Worm (Caenorhabditis elegans) whole organism, young adult: ENCODE data around the gene copb-2.
A peak's percentile ranks its signal among the peaks of the same experiment; 100 is the strongest.

Experiments used
- B0261.1 ChIP-seq: sonication (generic microtip); optimal IDR thresholded peaks from 2 replicates; lab custom pipeline; 2016; ENCODE audit warnings: mild to moderate bottlenecking, missing genetic modification characterization, moderate library complexity, missing compliant biosample characterization
- C06A6.2 ChIP-seq: fragments of 200-800 bp; sonication (Bioruptor generic); conservative IDR thresholded peaks from 2 replicates; pipeline ENCODE4 v1.3.6; 2022; ENCODE audit warnings: missing genetic modification characterization, missing compliant biosample characterization
- C17E4.6 ChIP-seq: fragments of 200-800 bp; sonication (Bioruptor generic); IDR thresholded peaks from 2 replicates; pipeline ENCODE4 v1.3.6; 2022; ENCODE audit warnings: missing genetic modification reagents, missing genetic modification characterization, missing compliant biosample characterization
- F23B12.7 ChIP-seq: sonication (generic microtip); optimal IDR thresholded peaks from 2 replicates; lab custom pipeline; 2017; ENCODE audit warnings: missing genetic modification characterization, mild to moderate bottlenecking, missing compliant biosample characterization, antibody characterized with exemption, moderate library complexity; ENCODE audit not compliant: insufficient read depth
- F39B2.1 ChIP-seq: fragments of 200-800 bp; sonication (Bioruptor generic); IDR thresholded peaks from 2 replicates; pipeline ENCODE4 v1.3.6; 2022; ENCODE audit warnings: missing genetic modification reagents, missing genetic modification characterization, missing compliant biosample characterization
- F49E8.2 ChIP-seq: sonication (generic microtip); optimal IDR thresholded peaks from 3 replicates; lab custom pipeline; 2017; ENCODE audit warnings: missing genetic modification characterization, mild to moderate bottlenecking, missing compliant biosample characterization, antibody characterized with exemption, moderate library complexity; ENCODE audit not compliant: insufficient read depth
- F52B5.7 ChIP-seq: sonication (generic microtip); optimal IDR thresholded peaks from 2 replicates; lab custom pipeline; 2016; ENCODE audit warnings: mild to moderate bottlenecking, missing genetic modification characterization, missing compliant biosample characterization
- F57A8.1 ChIP-seq: fragments of 200-800 bp; sonication (Bioruptor generic); optimal IDR thresholded peaks from 2 replicates; lab custom pipeline; 2018; ENCODE audit warnings: mild to moderate bottlenecking, missing genetic modification characterization, moderate library complexity, missing compliant biosample characterization
- T07F8.4 ChIP-seq: sonication (generic microtip); optimal IDR thresholded peaks from 2 replicates; lab custom pipeline; 2016; ENCODE audit warnings: mild to moderate bottlenecking, missing genetic modification characterization, moderate library complexity, missing compliant biosample characterization
- Y53G8AR.9 ChIP-seq: fragments of 200-800 bp; sonication (Bioruptor generic); conservative IDR thresholded peaks from 2 replicates; pipeline ENCODE4 v1.3.6; 2022; ENCODE audit warnings: missing genetic modification reagents, missing genetic modification characterization, missing compliant biosample characterization
- Y56A3A.18 ChIP-seq: fragments of 200-800 bp; sonication (Bioruptor generic); IDR thresholded peaks from 2 replicates; pipeline ENCODE4 v1.3.6; 2022; ENCODE audit warnings: missing genetic modification reagents, missing genetic modification characterization, missing compliant biosample characterization
- Y67H2A.10 ChIP-seq: fragments of 200-800 bp; sonication (Bioruptor generic); conservative IDR thresholded peaks from 2 replicates; pipeline ENCODE4 v1.3.6; 2022; ENCODE audit warnings: missing genetic modification reagents, missing genetic modification characterization, missing compliant biosample characterization
- ama-1 ChIP-seq, 3 experiments: fragments of 150-350 bp in 1 of 3; sonication (generic microtip) in 2 of 3; optimal IDR thresholded peaks; 2 replicates each; lab custom pipeline; 2014 to 2018; ENCODE audit warnings: missing biosample characterization in 2 of 3, missing genetic modification characterization in 2 of 3, missing genetic modification reagents in 2 of 3
- aptf-3 ChIP-seq: fragments of 200-800 bp; sonication (Bioruptor generic); IDR thresholded peaks from 2 replicates; pipeline ENCODE4 v1.3.6; 2022; ENCODE audit warnings: missing genetic modification characterization, missing compliant biosample characterization
- atf-7 ChIP-seq: sonication (generic microtip); optimal IDR thresholded peaks from 2 replicates; lab custom pipeline; 2017; ENCODE audit warnings: mild to moderate bottlenecking, missing genetic modification characterization, missing compliant biosample characterization
- athp-1 ChIP-seq: sonication (generic microtip); optimal IDR thresholded peaks from 2 replicates; lab custom pipeline; 2017; ENCODE audit warnings: mild to moderate bottlenecking, missing genetic modification characterization, missing compliant biosample characterization
- cebp-1 ChIP-seq, 2 experiments: fragments of 200-800 bp in 1 of 2; sonication (Bioruptor generic) in 1 of 2; sonication (generic microtip) in 1 of 2; IDR thresholded peaks in 1 of 2; optimal IDR thresholded peaks in 1 of 2; 2 replicates each; pipeline versions ENCODE4 v1.3.6 to Lab custom; 2017 to 2022; ENCODE audit warnings: missing compliant biosample characterization in 2 of 2, missing genetic modification characterization in 2 of 2, mild to moderate bottlenecking in 1 of 2, missing genetic modification reagents in 1 of 2, moderate library complexity in 1 of 2
- cebp-2 ChIP-seq: fragments of 200-800 bp; sonication (Bioruptor generic); IDR thresholded peaks from 2 replicates; pipeline ENCODE4 v1.3.6; 2022; ENCODE audit warnings: missing genetic modification characterization, missing compliant biosample characterization
- ceh-27 ChIP-seq: fragments of 200-800 bp; sonication (Bioruptor generic); optimal IDR thresholded peaks from 2 replicates; lab custom pipeline; 2018; ENCODE audit warnings: mild to moderate bottlenecking, missing genetic modification characterization, moderate library complexity, missing compliant biosample characterization
- ceh-40 ChIP-seq: fragments of 200-800 bp; sonication (Bioruptor generic); IDR thresholded peaks from 2 replicates; pipeline ENCODE4 v1.3.6; 2022; ENCODE audit warnings: missing genetic modification characterization, missing compliant biosample characterization
- dpl-1 ChIP-seq: fragments of 150-350 bp; optimal IDR thresholded peaks from 2 replicates; lab custom pipeline; 2014; ENCODE audit warnings: missing biosample characterization, missing genetic modification reagents, missing genetic modification characterization
- ets-4 ChIP-seq: fragments of 200-800 bp; sonication (Bioruptor generic); optimal IDR thresholded peaks from 2 replicates; lab custom pipeline; 2018; ENCODE audit warnings: mild to moderate bottlenecking, missing genetic modification characterization, missing compliant biosample characterization
- gei-17 ChIP-seq: fragments of 200-800 bp; sonication (Bioruptor generic); optimal IDR thresholded peaks from 2 replicates; lab custom pipeline; 2018; ENCODE audit warnings: mild to moderate bottlenecking, missing genetic modification characterization, missing compliant biosample characterization
- hlh-12 ChIP-seq: sonication (generic microtip); optimal IDR thresholded peaks from 2 replicates; lab custom pipeline; 2016; ENCODE audit warnings: missing genetic modification characterization, missing compliant biosample characterization
- let-526 ChIP-seq: fragments of 200-800 bp; sonication (Bioruptor generic); IDR thresholded peaks from 2 replicates; pipeline ENCODE4 v1.3.6; 2022; ENCODE audit warnings: missing genetic modification reagents, missing genetic modification characterization, missing compliant biosample characterization
- lin-40 ChIP-seq: sonication (generic microtip); optimal IDR thresholded peaks from 2 replicates; lab custom pipeline; 2016; ENCODE audit warnings: missing genetic modification characterization, mild to moderate bottlenecking, missing compliant biosample characterization, missing genotype, missing genetic modification reagents
- lin-54 ChIP-seq: fragments of 200-800 bp; sonication (Bioruptor generic); optimal IDR thresholded peaks from 2 replicates; lab custom pipeline; 2018; ENCODE audit warnings: mild to moderate bottlenecking, missing genetic modification characterization, missing compliant biosample characterization
- lsl-1 ChIP-seq: fragments of 200-800 bp; sonication (Bioruptor generic); optimal IDR thresholded peaks from 2 replicates; lab custom pipeline; 2018; ENCODE audit warnings: mild to moderate bottlenecking, missing genetic modification characterization, moderate library complexity, missing compliant biosample characterization
- mel-28 ChIP-seq: sonication (generic microtip); optimal IDR thresholded peaks from 2 replicates; lab custom pipeline; 2016; ENCODE audit warnings: borderline replicate concordance, mild to moderate bottlenecking, missing genetic modification characterization, missing compliant biosample characterization
- mxl-1 ChIP-seq: sonication (generic microtip); optimal IDR thresholded peaks from 2 replicates; lab custom pipeline; 2016; ENCODE audit warnings: missing genetic modification characterization, missing compliant biosample characterization
- nfya-1 ChIP-seq: sonication (generic microtip); optimal IDR thresholded peaks from 2 replicates; lab custom pipeline; 2017; ENCODE audit warnings: antibody characterized with exemption, missing compliant biosample characterization, missing genetic modification characterization, borderline replicate concordance; ENCODE audit not compliant: insufficient read depth
- nhr-27 ChIP-seq: fragments of 200-800 bp; sonication (Bioruptor generic); optimal IDR thresholded peaks from 2 replicates; lab custom pipeline; 2018; ENCODE audit warnings: mild to moderate bottlenecking, missing genetic modification characterization, moderate library complexity, missing compliant biosample characterization
- nhr-90 ChIP-seq: sonication (generic microtip); optimal IDR thresholded peaks from 2 replicates; lab custom pipeline; 2016; ENCODE audit warnings: missing genotype, mild to moderate bottlenecking, missing genetic modification characterization, missing compliant biosample characterization
- repo-1 ChIP-seq: sonication (generic microtip); optimal IDR thresholded peaks from 2 replicates; lab custom pipeline; 2017; ENCODE audit warnings: mild to moderate bottlenecking, missing genetic modification characterization, missing compliant biosample characterization
- rpc-1 ChIP-seq, 2 experiments: fragments of 150-350 bp in 1 of 2; sonication (generic microtip) in 1 of 2; optimal IDR thresholded peaks; 2 replicates each; lab custom pipeline; 2014 to 2018; ENCODE audit warnings: missing biosample characterization in 1 of 2, missing genetic modification characterization in 1 of 2, missing genetic modification reagents in 1 of 2, missing genotype in 1 of 2
- sdz-38 ChIP-seq: sonication (generic microtip); optimal IDR thresholded peaks from 2 replicates; lab custom pipeline; 2016; ENCODE audit warnings: missing genotype, missing genetic modification characterization, missing compliant biosample characterization
- snpc-1.3 ChIP-seq: sonication (generic microtip); optimal IDR thresholded peaks from 2 replicates; lab custom pipeline; 2017; ENCODE audit warnings: missing genetic modification characterization, mild to moderate bottlenecking, missing compliant biosample characterization, antibody characterized with exemption, moderate library complexity, missing genotype, missing genetic modification reagents; ENCODE audit not compliant: insufficient read depth
- somi-1 ChIP-seq: fragments of 200-800 bp; sonication (Bioruptor generic); optimal IDR thresholded peaks from 2 replicates; lab custom pipeline; 2018; ENCODE audit warnings: mild to moderate bottlenecking, missing genetic modification characterization, missing compliant biosample characterization
- tbx-9 ChIP-seq: sonication (generic microtip); optimal IDR thresholded peaks from 2 replicates; lab custom pipeline; 2016; ENCODE audit warnings: borderline replicate concordance, missing genetic modification characterization, inconsistent platforms, missing compliant biosample characterization
- unc-62 ChIP-seq: fragments of 150-350 bp; optimal IDR thresholded peaks from 2 replicates; lab custom pipeline; 2014; ENCODE audit warnings: missing biosample characterization, missing genetic modification reagents, missing genetic modification characterization
- xnd-1 ChIP-seq: sonication (generic microtip); optimal IDR thresholded peaks from 2 replicates; lab custom pipeline; 2016; ENCODE audit warnings: missing genotype, missing genetic modification reagents, missing genetic modification characterization, missing compliant biosample characterization
- zfh-2 ChIP-seq: fragments of 200-800 bp; sonication (Bioruptor generic); conservative IDR thresholded peaks from 2 replicates; pipeline ENCODE4 v1.3.6; 2022; ENCODE audit warnings: missing genetic modification reagents, missing genetic modification characterization, missing compliant biosample characterization
- ztf-18 ChIP-seq: sonication (generic microtip); optimal IDR thresholded peaks from 2 replicates; lab custom pipeline; 2016; ENCODE audit warnings: missing genotype, mild to moderate bottlenecking, missing genetic modification characterization, missing compliant biosample characterization
- ztf-22 ChIP-seq: fragments of 200-800 bp; sonication (Bioruptor generic); optimal IDR thresholded peaks from 2 replicates; lab custom pipeline; 2018; ENCODE audit warnings: mild to moderate bottlenecking, missing genetic modification characterization, moderate library complexity, missing compliant biosample characterization
- ztf-25 ChIP-seq: fragments of 200-800 bp; sonication (Bioruptor generic); IDR thresholded peaks from 2 replicates; pipeline ENCODE4 v1.3.6; 2022; ENCODE audit warnings: missing genetic modification reagents, missing genetic modification characterization, missing compliant biosample characterization

Gene copb-2

DNA sequence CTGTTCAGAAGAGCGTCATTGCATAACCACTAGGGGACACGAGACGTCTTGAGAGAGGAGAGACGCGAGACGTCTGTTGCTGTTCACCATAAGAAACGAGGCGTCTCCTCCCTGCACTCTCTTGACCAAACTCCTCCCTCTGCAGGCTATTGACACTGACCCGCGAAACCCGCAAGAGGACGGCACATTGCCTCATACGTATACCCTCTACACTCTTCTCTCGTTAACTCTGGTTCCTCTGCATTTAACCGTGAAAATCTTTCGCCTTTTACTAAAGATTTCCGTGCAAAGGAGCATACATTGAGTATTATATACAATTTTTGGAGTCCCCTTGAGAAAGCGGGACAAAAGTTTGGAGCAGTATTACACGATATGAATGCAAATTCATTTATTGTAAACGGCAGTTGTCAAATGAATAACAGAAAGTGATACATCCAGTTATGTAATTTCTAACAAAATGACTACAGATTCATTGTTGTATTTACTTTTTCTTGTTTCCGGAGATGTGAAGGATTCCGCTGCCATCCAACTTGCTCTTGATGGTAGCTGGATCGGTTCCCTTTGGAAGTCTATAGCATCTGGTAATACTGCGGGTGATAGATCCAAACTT lies 15.0 kb upstream of the copb-2 start (continued):
- TF ChIP-seq aptf-3 (GFP tag; lab: Robert Waterston, UW) (no peak), ama-1 (optimal IDR thresholded peaks at IDR 0.05; lab: Kevin White, UChicago) (peak; percentile 98), ama-1 (GFP tag; optimal IDR thresholded peaks at IDR 0.05; lab: Kevin White, UChicago) (no peak), ets-4 (GFP tag; lab: Kevin White, UChicago) (no peak), nhr-90 (tag; lab: Kevin White, UChicago) (peak; percentile 42), tbx-9 (tag; lab: Kevin White, UChicago) (no peak), somi-1 (GFP tag; lab: Kevin White, UChicago) (peak; percentile 61), cebp-2 (GFP tag; lab: Robert Waterston, UW) (0 out of 2 replicates have a peak, but pooled peaks have one; percentile 22), let-526 (GFP tag; lab: Robert Waterston, UW) (peak; percentile 77), lsl-1 (peak; percentile 74), F49E8.2 (peak; percentile 90), mel-28 (tag; lab: Kevin White, UChicago) (peak; percentile 78), rpc-1 (optimal IDR thresholded peaks at IDR 0.05; lab: Kevin White, UChicago) (no peak), rpc-1 (tag; optimal IDR thresholded peaks at IDR 0.05; lab: Kevin White, UChicago) (peak; percentile 22), Y56A3A.18 (0 out of 2 replicates have a peak, but pooled peaks have one; percentile 63), F52B5.7 (tag; lab: Kevin White, UChicago) (peak; percentile 18), athp-1 (peak; percentile 45), F39B2.1 (no peak), hlh-12 (no peak), atf-7 (peak; percentile 86), lin-54 (GFP tag; lab: Kevin White, UChicago) (peak; percentile 83), unc-62 (GFP tag; lab: Kevin White, UChicago) (peak; percentile 4), ceh-27 (GFP tag; lab: Kevin White, UChicago) (peak; percentile 94), nhr-27 (no peak), T07F8.4 (tag; lab: Kevin White, UChicago) (peak; percentile 29), xnd-1 (tag; lab: Kevin White, UChicago) (peak; percentile 32), ztf-18 (tag; lab: Kevin White, UChicago) (peak; percentile 69), repo-1 (tag; lab: Kevin White, UChicago) (peak; percentile 88), C06A6.2 (peak; percentile 60; the same call in 1 of the 2 replicates), ztf-22 (no peak), dpl-1 (GFP tag; lab: Kevin White, UChicago) (peak; percentile 3), Y53G8AR.9 (peak; percentile 79), nfya-1 (tag; lab: Kevin White, UChicago) (no peak), sdz-38 (tag; lab: Kevin White, UChicago) (no peak), mxl-1 (tag; lab: Kevin White, UChicago) (no peak), C17E4.6 (peak; percentile 65), snpc-1.3 (peak; percentile 91), gei-17 (GFP tag; lab: Kevin White, UChicago) (peak; percentile 67), ceh-40 (0 out of 2 replicates have a peak, but pooled peaks have one; percentile 6), B0261.1 (peak; percentile 39), lin-40 (tag; lab: Kevin White, UChicago) (peak; percentile 93), zfh-2 (GFP tag; lab: Robert Waterston, UW) (no peak), ztf-25 (0 out of 2 replicates have a peak, but pooled peaks have one; percentile 10), F23B12.7 (peak; percentile 95), cebp-1 (GFP tag; IDR thresholded peaks at IDR 0.05; lab: Robert Waterston, UW) (no peak), cebp-1 (tag; optimal IDR thresholded peaks at IDR 0.05; lab: Kevin White, UChicago) (peak; percentile 85), F57A8.1 (GFP tag; lab: Kevin White, UChicago) (peak; percentile 13), Y67H2A.10 (peak; percentile 77; the same call in 1 of the 2 replicates)
